Fruit fly (Drosophila melanogaster) whole organism, adult: ENCODE data around the gene CG31431.

Experiments used
- CG11617 ChIP-seq: fragments of 200-800 bp; sonication (Bioruptor generic); optimal IDR thresholded peaks from 2 replicates; lab custom pipeline; 2017; ENCODE audit warnings: mild to moderate bottlenecking, missing biosample characterization, missing genetic modification reagents, missing genetic modification characterization
- CG12768 ChIP-seq: fragments of 200-800 bp; sonication (Bioruptor generic); optimal IDR thresholded peaks from 2 replicates; lab custom pipeline; 2017; ENCODE audit warnings: missing biosample characterization, missing genetic modification characterization, mild to moderate bottlenecking, moderate library complexity, missing genetic modification reagents
- CG14711 ChIP-seq: fragments of 200-800 bp; sonication (Bioruptor generic); optimal IDR thresholded peaks from 2 replicates; lab custom pipeline; 2018; ENCODE audit warnings: missing biosample characterization, mild to moderate bottlenecking, missing genetic modification characterization, moderate library complexity
- CG1620 ChIP-seq: fragments of 200-800 bp; sonication (Bioruptor generic); optimal IDR thresholded peaks from 2 replicates; lab custom pipeline; 2016; ENCODE audit warnings: missing biosample characterization, missing genetic modification characterization
- CG33017 ChIP-seq: fragments of 200-800 bp; sonication (Bioruptor generic); optimal IDR thresholded peaks from 2 replicates; lab custom pipeline; 2018; ENCODE audit warnings: missing biosample characterization, mild to moderate bottlenecking, missing genetic modification characterization, moderate library complexity
- CG5204 ChIP-seq: fragments of 200-800 bp; sonication (Bioruptor generic); optimal IDR thresholded peaks from 2 replicates; lab custom pipeline; 2016; ENCODE audit warnings: missing biosample characterization, missing genetic modification characterization
- CG7045 ChIP-seq: fragments of 200-800 bp; sonication (Bioruptor generic); optimal IDR thresholded peaks from 2 replicates; lab custom pipeline; 2017; ENCODE audit warnings: missing biosample characterization, mild to moderate bottlenecking, missing genetic modification characterization
- CG7101 ChIP-seq: fragments of 200-800 bp; sonication (Bioruptor generic); optimal IDR thresholded peaks from 2 replicates; lab custom pipeline; 2018; ENCODE audit warnings: missing biosample characterization, mild to moderate bottlenecking, missing genetic modification characterization, moderate library complexity
- Clk ChIP-seq: fragments of 200-800 bp; sonication (Bioruptor generic); optimal IDR thresholded peaks from 2 replicates; lab custom pipeline; 2017; ENCODE audit warnings: missing biosample characterization, missing genetic modification characterization
- Crg-1 ChIP-seq: fragments of 200-800 bp; sonication (Bioruptor generic); optimal IDR thresholded peaks from 2 replicates; lab custom pipeline; 2016; ENCODE audit warnings: missing biosample characterization, missing genetic modification characterization
- Hr96 ChIP-seq: fragments of 200-800 bp; sonication (Bioruptor generic); optimal IDR thresholded peaks from 2 replicates; lab custom pipeline; 2016; ENCODE audit warnings: missing biosample characterization, missing genetic modification characterization
- Mnt ChIP-seq: fragments of 200-800 bp; sonication (Bioruptor generic); optimal IDR thresholded peaks from 2 replicates; lab custom pipeline; 2016; ENCODE audit warnings: missing biosample characterization, mild to moderate bottlenecking, missing genetic modification characterization
- bab1 ChIP-seq: fragments of 200-800 bp; sonication (Bioruptor generic); optimal IDR thresholded peaks from 3 replicates; lab custom pipeline; 2019; ENCODE audit warnings: missing biosample characterization, mild to moderate bottlenecking, missing genetic modification characterization, moderate library complexity
- cic ChIP-seq: fragments of 200-800 bp; sonication (Bioruptor generic); optimal IDR thresholded peaks from 2 replicates; lab custom pipeline; 2017; ENCODE audit warnings: missing biosample characterization, mild to moderate bottlenecking, missing genetic modification characterization, moderate library complexity
- cnc ChIP-seq, 2 experiments: fragments of >200 bp; optimal IDR thresholded peaks; 2 replicates each; lab custom pipeline; 2017
- kay ChIP-seq: fragments of 200-800 bp; sonication (Bioruptor generic); peaks from one replicate; lab custom pipeline; 2016; ENCODE audit warnings: missing biosample characterization, missing genetic modification characterization, borderline replicate concordance
- ovo ChIP-seq: fragments of 200-800 bp; sonication (Bioruptor generic); optimal IDR thresholded peaks from 2 replicates; lab custom pipeline; 2016; ENCODE audit warnings: missing biosample characterization, missing genetic modification characterization
- pad ChIP-seq: fragments of 200-800 bp; sonication (Bioruptor generic); optimal IDR thresholded peaks from 3 replicates; lab custom pipeline; 2017; ENCODE audit warnings: missing biosample characterization, missing genetic modification characterization, mild to moderate bottlenecking, moderate library complexity, missing genetic modification reagents
- tj ChIP-seq: fragments of 200-800 bp; sonication (Bioruptor generic); optimal IDR thresholded peaks from 3 replicates; lab custom pipeline; 2017; ENCODE audit warnings: missing biosample characterization, mild to moderate bottlenecking, missing genetic modification characterization, moderate library complexity
- toe ChIP-seq: fragments of 200-800 bp; sonication (Bioruptor generic); optimal IDR thresholded peaks from 2 replicates; lab custom pipeline; 2016; ENCODE audit warnings: missing biosample characterization, missing genetic modification characterization

Gene CG31431

dm6 chr3R:21886861-21887587 lies 16.5 kb downstream of the CG31431 start, which contains the start of the genes CG6678 and dnd:
TSS of gene CG6678 (plus strand) at chr3R:21887029.
TSS of gene dnd (minus strand) at chr3R:21887355.
- TF ChIP-seq CG1620 (GFP tag; lab: Kevin White, UChicago) (no peak), Mnt (GFP tag; lab: Kevin White, UChicago) (peak; percentile 20), tj (no peak), CG5204 (GFP tag; lab: Kevin White, UChicago) (no peak), toe (GFP tag; lab: Kevin White, UChicago) (no peak), CG7101 (tag; lab: Kevin White, UChicago) (peak; percentile 18), Crg-1 (GFP tag; lab: Kevin White, UChicago) (peak; percentile 37), Hr96 (no peak), CG33017 (tag; lab: Kevin White, UChicago) (no peak), kay (GFP tag; lab: Kevin White, UChicago) (peak; percentile 74), pad (GFP tag; lab: Kevin White, UChicago) (peak; percentile 26), cnc (optimal IDR thresholded peaks at IDR 0.05; lab: Kevin White, UChicago) (no peak), CG11617 (GFP tag; lab: Kevin White, UChicago) (no peak), CG7045 (no peak), bab1 (GFP tag; lab: Kevin White, UChicago) (no peak), CG14711 (tag; lab: Kevin White, UChicago) (peak; percentile 49), ovo (GFP tag; lab: Kevin White, UChicago) (no peak), cic (GFP tag; lab: Kevin White, UChicago) (peak; percentile 55), Clk (GFP tag; lab: Kevin White, UChicago) (no peak), CG12768 (GFP tag; lab: Kevin White, UChicago) (no peak)

- TF ChIP-seq CG7045: no peak
- peak; percentile 14 for TF ChIP-seq bab1 (GFP tag; lab: Kevin White, UChicago)
- no peak for TF ChIP-seq CG1620 (GFP tag; lab: Kevin White, UChicago)
- no peak for TF ChIP-seq cnc (optimal IDR thresholded peaks at IDR 0.05; lab: Kevin White, UChicago)
- no peak for TF ChIP-seq tj
- TF ChIP-seq CG12768 (GFP tag; lab: Kevin White, UChicago): peak; percentile 14
- no peak for TF ChIP-seq pad (GFP tag; lab: Kevin White, UChicago)
- peak; percentile 54 for TF ChIP-seq kay (GFP tag; lab: Kevin White, UChicago)
- peak; percentile 26 for TF ChIP-seq CG14711 (tag; lab: Kevin White, UChicago)
- TF ChIP-seq CG5204 (GFP tag; lab: Kevin White, UChicago): no peak
- no peak for TF ChIP-seq Mnt (GFP tag; lab: Kevin White, UChicago)
- TF ChIP-seq CG33017 (tag; lab: Kevin White, UChicago): no peak
- TF ChIP-seq ovo (GFP tag; lab: Kevin White, UChicago): no peak
- TF ChIP-seq CG7101 (tag; lab: Kevin White, UChicago): peak; percentile 24
- TF ChIP-seq Hr96: no peak
- no peak for TF ChIP-seq CG11617 (GFP tag; lab: Kevin White, UChicago)
- no peak for TF ChIP-seq Clk (GFP tag; lab: Kevin White, UChicago)
- no peak for TF ChIP-seq toe (GFP tag; lab: Kevin White, UChicago)
Measured at dm6 chr3R:21887588-21888007, 17.1 kb downstream of the CG31431 start.

DNA sequence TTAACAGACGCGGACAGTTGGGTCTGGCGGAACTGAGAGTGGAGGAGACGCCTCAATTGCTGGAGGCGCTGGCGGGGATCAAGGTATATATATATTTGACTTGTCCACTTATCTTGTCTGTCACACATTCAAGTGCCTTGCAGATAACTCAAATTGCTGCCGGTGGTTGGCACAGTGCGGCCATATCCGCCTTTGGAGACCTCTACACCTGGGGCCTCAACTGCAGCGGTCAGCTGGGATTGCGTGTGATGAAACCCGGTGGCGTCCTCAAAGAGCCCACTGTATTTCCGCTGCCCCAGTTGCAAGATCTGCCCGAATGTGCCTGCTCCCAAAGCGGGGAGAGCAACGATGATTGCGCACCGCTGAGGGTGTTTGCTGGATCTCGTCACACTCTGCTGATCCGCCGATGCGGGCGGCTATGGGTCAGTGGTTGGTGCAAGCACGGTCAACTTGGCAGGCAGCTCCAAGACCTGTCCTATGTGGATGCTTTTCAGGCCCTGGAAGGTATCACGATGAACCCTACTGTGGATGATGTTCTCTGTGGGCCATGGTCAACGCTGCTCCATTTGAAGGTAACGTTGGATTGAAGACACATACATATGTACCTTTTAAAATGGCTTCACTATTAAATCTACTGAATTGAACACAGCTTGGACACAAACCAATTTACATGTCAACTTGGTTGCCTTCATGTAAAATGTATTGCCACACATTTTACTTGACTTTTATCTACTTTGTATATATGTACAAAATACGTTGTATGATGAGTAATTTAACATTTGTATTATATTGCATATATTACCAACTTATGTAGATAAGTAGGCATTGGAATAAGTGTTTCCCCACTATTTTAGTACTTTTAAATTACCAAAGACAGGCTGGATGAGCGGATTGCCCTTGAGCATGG lies 18.5 kb downstream of the CG31431 start, which contains the start of gene CG43844:
Gene CG43844, plus strand, starts transcription at position 844 of the 907 bp plus-strand sequence.
- no peak for TF ChIP-seq Hr96
- TF ChIP-seq CG12768 (GFP tag; lab: Kevin White, UChicago): peak; percentile 4
- TF ChIP-seq kay (GFP tag; lab: Kevin White, UChicago): peak; percentile 93
- TF ChIP-seq CG14711 (tag; lab: Kevin White, UChicago): no peak
- peak; percentile 40 for TF ChIP-seq cic (GFP tag; lab: Kevin White, UChicago)
- TF ChIP-seq bab1 (GFP tag; lab: Kevin White, UChicago): peak; percentile 15
- TF ChIP-seq CG33017 (tag; lab: Kevin White, UChicago): peak; percentile 22

DNA sequence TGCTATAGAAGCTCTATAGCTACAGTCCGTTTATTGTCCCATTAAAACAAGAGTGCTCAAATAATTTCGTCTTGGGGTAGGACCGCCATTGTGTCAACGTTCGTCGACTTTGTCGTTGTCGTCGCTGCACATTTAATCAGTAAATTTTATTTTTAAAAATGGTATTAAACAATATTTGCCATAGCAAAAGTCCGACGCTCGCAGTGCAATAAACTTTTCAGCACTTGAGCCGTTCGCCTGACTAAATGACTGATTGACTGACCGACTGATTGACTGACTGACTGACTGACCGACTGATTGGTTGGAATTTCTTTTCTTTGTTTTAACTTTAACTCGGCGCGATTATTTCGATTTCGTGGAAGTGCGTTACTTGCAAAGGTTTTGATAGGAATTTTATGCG lies 19.5 kb downstream of the CG31431 start:
- TF ChIP-seq kay (GFP tag; lab: Kevin White, UChicago) (peak; percentile 65), pad (GFP tag; lab: Kevin White, UChicago) (no peak)

DNA sequence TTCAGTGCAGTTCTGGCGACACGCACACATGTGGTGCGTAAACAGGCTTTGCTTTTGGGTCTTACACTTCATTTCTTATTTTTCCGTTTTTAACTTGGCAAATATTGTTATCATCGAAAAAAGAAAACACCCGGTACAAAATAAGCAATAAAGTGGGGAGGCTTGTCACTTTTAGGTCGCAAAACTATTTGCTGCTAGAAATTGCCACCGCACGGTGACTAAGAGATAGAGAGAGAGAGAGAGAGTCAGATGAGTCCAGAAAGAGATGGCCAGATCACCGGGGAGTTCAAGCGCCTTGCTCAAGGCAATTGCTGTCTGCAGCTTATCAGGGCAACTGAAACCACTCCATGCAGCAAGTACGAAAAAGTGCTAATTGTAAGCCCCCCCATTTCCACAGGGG lies 20.3 kb downstream of the CG31431 start:
- TF ChIP-seq CG33017 (tag; lab: Kevin White, UChicago): no peak
- TF ChIP-seq kay (GFP tag; lab: Kevin White, UChicago): no peak
- TF ChIP-seq Clk (GFP tag; lab: Kevin White, UChicago): no peak
- TF ChIP-seq Crg-1 (GFP tag; lab: Kevin White, UChicago): no peak
- TF ChIP-seq Mnt (GFP tag; lab: Kevin White, UChicago): no peak
- no peak for TF ChIP-seq CG7045
- TF ChIP-seq pad (GFP tag; lab: Kevin White, UChicago): no peak
- TF ChIP-seq bab1 (GFP tag; lab: Kevin White, UChicago): no peak
- TF ChIP-seq toe (GFP tag; lab: Kevin White, UChicago): no peak
- TF ChIP-seq CG14711 (tag; lab: Kevin White, UChicago): no peak
- TF ChIP-seq CG1620 (GFP tag; lab: Kevin White, UChicago): no peak
- TF ChIP-seq Hr96: no peak
- no peak for TF ChIP-seq CG12768 (GFP tag; lab: Kevin White, UChicago)
- no peak for TF ChIP-seq ovo (GFP tag; lab: Kevin White, UChicago)
- no peak for TF ChIP-seq tj
